In the genomic region with DNA sequence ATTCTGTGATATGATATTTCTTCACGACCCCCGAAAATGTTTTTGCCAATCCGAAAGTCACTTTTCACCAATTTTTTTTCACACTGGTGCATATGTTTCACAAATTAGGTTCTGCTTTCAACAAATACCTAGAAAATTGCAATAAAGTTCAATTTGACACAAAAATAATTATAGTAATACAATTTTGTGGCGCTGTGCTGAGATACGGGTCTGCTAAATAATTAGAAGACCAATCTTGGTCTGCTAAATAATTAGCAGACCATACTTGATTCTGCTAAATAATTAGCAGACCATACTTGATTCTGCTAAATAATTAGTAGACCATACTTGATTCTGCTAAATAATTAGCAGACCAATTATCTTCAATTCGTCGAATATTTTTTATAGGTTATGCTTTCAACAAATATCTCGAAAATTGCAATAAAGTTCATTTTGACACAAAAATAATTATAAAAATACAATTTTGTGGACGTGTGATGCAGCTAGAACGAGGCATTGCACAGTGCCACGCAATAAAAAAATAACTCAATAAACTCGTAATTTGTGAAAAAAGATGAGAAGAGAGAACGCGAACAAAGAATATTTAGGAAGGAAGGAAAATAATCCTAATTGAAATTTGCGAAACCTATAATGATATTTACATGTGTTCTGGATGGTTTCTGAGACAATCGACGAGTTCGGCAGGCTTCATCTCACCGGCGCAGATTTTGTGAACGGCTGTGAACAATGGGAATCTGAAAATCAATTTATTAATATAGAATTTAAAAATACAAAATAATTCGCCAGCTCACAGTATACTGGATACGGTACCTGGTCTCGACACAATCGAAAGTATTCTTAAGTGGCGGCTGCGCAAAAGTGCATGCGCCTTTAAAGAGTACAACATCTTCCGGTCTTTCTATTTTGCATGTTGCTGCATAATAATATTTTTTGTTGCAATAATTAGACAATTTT, we compare ENCODE assay signal across 1 worm cellular context.
A peak's percentile ranks its signal among the peaks of the same experiment; 100 is the strongest.
TF ChIP-seq lines count a peak whose summit lies in the region.

No protein-coding gene starts in this region.

TF ChIP-seq in whole organism, L4 larva, 104 proteins besides CTCF, POLR2A, EP300 and RAD21 (continued from another document):
- 0 out of 2 replicates have a peak, but pooled peaks have one; percentile 17 for TF ChIP-seq lin-1 (GFP tag; IDR thresholded peaks at IDR 0.05; lab: Robert Waterston, UW)
- TF ChIP-seq unc-39 (tag; optimal IDR thresholded peaks at IDR 0.05; lab: Kevin White, UChicago), result no peak
- TF ChIP-seq zfp-3 (GFP tag; conservative IDR thresholded peaks at IDR 0.05; lab: Robert Waterston, UW), result peak; percentile 59; the same call in 1 of the 2 replicates
- no peak for TF ChIP-seq madf-5 (GFP tag; IDR thresholded peaks at IDR 0.05; lab: Robert Waterston, UW)
- TF ChIP-seq lin-38 (GFP tag; IDR thresholded peaks at IDR 0.05; lab: Robert Waterston, UW), result peak; percentile 13; the same call in 1 of the 2 replicates
- TF ChIP-seq zag-1 (tag; optimal IDR thresholded peaks at IDR 0.05; lab: Kevin White, UChicago), result no peak
- TF ChIP-seq zfp-2 (tag; optimal IDR thresholded peaks at IDR 0.05; lab: Kevin White, UChicago), result no peak
- TF ChIP-seq zip-11 (GFP tag; IDR thresholded peaks at IDR 0.05; lab: Robert Waterston, UW), result no peak
- no peak for TF ChIP-seq nhr-102 (tag; optimal IDR thresholded peaks at IDR 0.05; lab: Kevin White, UChicago)
